Worm (Caenorhabditis elegans) whole organism, young adult: ENCODE data around the gene panl-3.

Source experiments
- B0019.2 ChIP-seq: fragments of 200-800 bp; sonication (Bioruptor generic); conservative IDR thresholded peaks from 2 replicates; pipeline ENCODE4 v1.3.6; 2022; ENCODE audit warnings: missing genetic modification reagents, missing genetic modification characterization, missing compliant biosample characterization
- F23B12.7 ChIP-seq: sonication (generic microtip); optimal IDR thresholded peaks from 2 replicates; lab custom pipeline; 2017; ENCODE audit warnings: missing genetic modification characterization, mild to moderate bottlenecking, missing compliant biosample characterization, antibody characterized with exemption, moderate library complexity; ENCODE audit not compliant: insufficient read depth
- F33H1.4 ChIP-seq: fragments of 200-800 bp; sonication (Bioruptor generic); IDR thresholded peaks from 2 replicates; pipeline ENCODE4 v1.3.6; 2022; ENCODE audit warnings: missing genetic modification reagents, missing genetic modification characterization, missing compliant biosample characterization
- F39B2.1 ChIP-seq: fragments of 200-800 bp; sonication (Bioruptor generic); IDR thresholded peaks from 2 replicates; pipeline ENCODE4 v1.3.6; 2022; ENCODE audit warnings: missing genetic modification reagents, missing genetic modification characterization, missing compliant biosample characterization
- F49E8.2 ChIP-seq: sonication (generic microtip); optimal IDR thresholded peaks from 3 replicates; lab custom pipeline; 2017; ENCODE audit warnings: missing genetic modification characterization, mild to moderate bottlenecking, missing compliant biosample characterization, antibody characterized with exemption, moderate library complexity; ENCODE audit not compliant: insufficient read depth
- F57A8.1 ChIP-seq: fragments of 200-800 bp; sonication (Bioruptor generic); optimal IDR thresholded peaks from 2 replicates; lab custom pipeline; 2018; ENCODE audit warnings: mild to moderate bottlenecking, missing genetic modification characterization, moderate library complexity, missing compliant biosample characterization
- K12H6.12 ChIP-seq: fragments of 200-800 bp; sonication (Bioruptor generic); optimal IDR thresholded peaks from 2 replicates; lab custom pipeline; 2018; ENCODE audit warnings: mild to moderate bottlenecking, missing genetic modification characterization, missing compliant biosample characterization
- T07F8.4 ChIP-seq: sonication (generic microtip); optimal IDR thresholded peaks from 2 replicates; lab custom pipeline; 2016; ENCODE audit warnings: mild to moderate bottlenecking, missing genetic modification characterization, moderate library complexity, missing compliant biosample characterization
- Y56A3A.18 ChIP-seq: fragments of 200-800 bp; sonication (Bioruptor generic); IDR thresholded peaks from 2 replicates; pipeline ENCODE4 v1.3.6; 2022; ENCODE audit warnings: missing genetic modification reagents, missing genetic modification characterization, missing compliant biosample characterization
- Y67H2A.10 ChIP-seq: fragments of 200-800 bp; sonication (Bioruptor generic); conservative IDR thresholded peaks from 2 replicates; pipeline ENCODE4 v1.3.6; 2022; ENCODE audit warnings: missing genetic modification reagents, missing genetic modification characterization, missing compliant biosample characterization
- Y79H2A.3 ChIP-seq: fragments of 200-800 bp; sonication (Bioruptor generic); conservative IDR thresholded peaks from 2 replicates; pipeline ENCODE4 v1.3.6; 2022; ENCODE audit warnings: missing genetic modification reagents, missing genetic modification characterization, missing compliant biosample characterization
- ama-1 ChIP-seq, 3 experiments: fragments of 150-350 bp in 1 of 3; sonication (generic microtip) in 2 of 3; optimal IDR thresholded peaks; 2 replicates each; lab custom pipeline; 2014 to 2018; ENCODE audit warnings: missing biosample characterization in 2 of 3, missing genetic modification characterization in 2 of 3, missing genetic modification reagents in 2 of 3
- aptf-3 ChIP-seq: fragments of 200-800 bp; sonication (Bioruptor generic); IDR thresholded peaks from 2 replicates; pipeline ENCODE4 v1.3.6; 2022; ENCODE audit warnings: missing genetic modification characterization, missing compliant biosample characterization
- attf-6 ChIP-seq: fragments of 200-800 bp; sonication (Bioruptor generic); IDR thresholded peaks from 2 replicates; pipeline ENCODE4 v1.3.6; 2022; ENCODE audit warnings: missing genetic modification reagents, missing genetic modification characterization, missing compliant biosample characterization
- bed-1 ChIP-seq: fragments of 200-800 bp; sonication (Bioruptor generic); IDR thresholded peaks from 2 replicates; pipeline ENCODE4 v1.3.6; 2022; ENCODE audit warnings: missing genetic modification reagents, missing genetic modification characterization, missing compliant biosample characterization
- ccch-3 ChIP-seq: fragments of 200-800 bp; sonication (Bioruptor generic); optimal IDR thresholded peaks from 2 replicates; lab custom pipeline; 2018; ENCODE audit warnings: mild to moderate bottlenecking, missing genetic modification characterization, missing compliant biosample characterization
- cebp-1 ChIP-seq, 2 experiments: fragments of 200-800 bp in 1 of 2; sonication (Bioruptor generic) in 1 of 2; sonication (generic microtip) in 1 of 2; IDR thresholded peaks in 1 of 2; optimal IDR thresholded peaks in 1 of 2; 2 replicates each; pipeline versions ENCODE4 v1.3.6 to Lab custom; 2017 to 2022; ENCODE audit warnings: missing compliant biosample characterization in 2 of 2, missing genetic modification characterization in 2 of 2, mild to moderate bottlenecking in 1 of 2, missing genetic modification reagents in 1 of 2, moderate library complexity in 1 of 2
- ceh-91 ChIP-seq: fragments of 200-800 bp; sonication (Bioruptor generic); IDR thresholded peaks from 2 replicates; pipeline ENCODE4 v1.3.6; 2022; ENCODE audit warnings: missing genetic modification reagents, missing genetic modification characterization, missing compliant biosample characterization
- die-1 ChIP-seq: sonication (generic microtip); optimal IDR thresholded peaks from 2 replicates; lab custom pipeline; 2016; ENCODE audit warnings: missing genotype, mild to moderate bottlenecking, missing genetic modification characterization, missing compliant biosample characterization
- dox-1 ChIP-seq: fragments of 200-800 bp; sonication (Bioruptor generic); IDR thresholded peaks from 2 replicates; pipeline ENCODE4 v1.3.6; 2022; ENCODE audit warnings: missing genetic modification reagents, missing genetic modification characterization, missing compliant biosample characterization
- egl-44 ChIP-seq: fragments of 200-800 bp; sonication (Bioruptor generic); IDR thresholded peaks from 2 replicates; pipeline ENCODE4 v1.3.6; 2022; ENCODE audit warnings: missing genetic modification reagents, missing genetic modification characterization, missing compliant biosample characterization
- fkh-3 ChIP-seq: sonication (generic microtip); optimal IDR thresholded peaks from 2 replicates; lab custom pipeline; 2016; ENCODE audit warnings: mild to moderate bottlenecking, missing genetic modification characterization, missing compliant biosample characterization
- gei-17 ChIP-seq: fragments of 200-800 bp; sonication (Bioruptor generic); optimal IDR thresholded peaks from 2 replicates; lab custom pipeline; 2018; ENCODE audit warnings: mild to moderate bottlenecking, missing genetic modification characterization, missing compliant biosample characterization
- hmg-1.2 ChIP-seq: fragments of 200-800 bp; sonication (Bioruptor generic); IDR thresholded peaks from 2 replicates; pipeline ENCODE4 v1.3.6; 2022; ENCODE audit warnings: missing genetic modification reagents, missing genetic modification characterization, missing compliant biosample characterization
- lag-1 ChIP-seq: fragments of 200-800 bp; sonication (Bioruptor generic); IDR thresholded peaks from 2 replicates; pipeline ENCODE4 v1.3.6; 2022; ENCODE audit warnings: missing genetic modification reagents, missing genetic modification characterization, missing compliant biosample characterization
- lin-35 ChIP-seq, 3 experiments: fragments of 150-350 bp in 2 of 3; sonication (generic microtip) in 1 of 3; optimal IDR thresholded peaks; 2 replicates each; lab custom pipeline; 2014 to 2018; ENCODE audit warnings: missing biosample characterization in 3 of 3, missing genetic modification characterization in 3 of 3, missing genetic modification reagents in 3 of 3
- lin-54 ChIP-seq: fragments of 200-800 bp; sonication (Bioruptor generic); optimal IDR thresholded peaks from 2 replicates; lab custom pipeline; 2018; ENCODE audit warnings: mild to moderate bottlenecking, missing genetic modification characterization, missing compliant biosample characterization
- lir-1 ChIP-seq: fragments of 200-800 bp; sonication (Bioruptor generic); conservative IDR thresholded peaks from 2 replicates; pipeline ENCODE4 v1.3.6; 2022; ENCODE audit warnings: missing genetic modification reagents, missing genetic modification characterization, missing compliant biosample characterization
- lsl-1 ChIP-seq: fragments of 200-800 bp; sonication (Bioruptor generic); optimal IDR thresholded peaks from 2 replicates; lab custom pipeline; 2018; ENCODE audit warnings: mild to moderate bottlenecking, missing genetic modification characterization, moderate library complexity, missing compliant biosample characterization
- madf-6 ChIP-seq: fragments of 200-800 bp; sonication (Bioruptor generic); IDR thresholded peaks from 2 replicates; pipeline ENCODE4 v1.3.6; 2022; ENCODE audit warnings: missing genetic modification reagents, missing genetic modification characterization, missing compliant biosample characterization
- mes-4 ChIP-seq: sonication (generic microtip); optimal IDR thresholded peaks from 2 replicates; lab custom pipeline; 2016; ENCODE audit warnings: missing genotype, missing genetic modification characterization, missing compliant biosample characterization
- nfya-1 ChIP-seq: sonication (generic microtip); optimal IDR thresholded peaks from 2 replicates; lab custom pipeline; 2017; ENCODE audit warnings: antibody characterized with exemption, missing compliant biosample characterization, missing genetic modification characterization, borderline replicate concordance; ENCODE audit not compliant: insufficient read depth
- nfyb-1 ChIP-seq: fragments of 200-800 bp; sonication (Bioruptor generic); IDR thresholded peaks from 2 replicates; pipeline ENCODE4 v1.3.6; 2022; ENCODE audit warnings: missing genetic modification reagents, missing genetic modification characterization, missing compliant biosample characterization
- nhr-80 ChIP-seq: sonication (generic microtip); optimal IDR thresholded peaks from 2 replicates; lab custom pipeline; 2016; ENCODE audit warnings: missing genetic modification characterization, missing compliant biosample characterization
- pbrm-1 ChIP-seq: fragments of 200-800 bp; sonication (Bioruptor generic); IDR thresholded peaks from 2 replicates; pipeline ENCODE4 v1.3.6; 2022; ENCODE audit warnings: missing genetic modification reagents, missing genetic modification characterization, missing compliant biosample characterization
- pha-4 ChIP-seq: fragments of 150-350 bp; sonication (generic microtip); optimal IDR thresholded peaks from 2 replicates; lab custom pipeline; 2014; ENCODE audit warnings: missing biosample characterization, missing genetic modification reagents, missing genetic modification characterization
- rcor-1 ChIP-seq: fragments of 200-800 bp; sonication (Bioruptor generic); IDR thresholded peaks from 2 replicates; pipeline ENCODE4 v1.3.6; 2022; ENCODE audit warnings: missing genetic modification reagents, missing genetic modification characterization, missing compliant biosample characterization
- rec-8 ChIP-seq, 2 experiments: sonication (generic microtip); optimal IDR thresholded peaks; 2 replicates each; lab custom pipeline; 2016; ENCODE audit warnings: mild to moderate bottlenecking in 2 of 2, missing genetic modification characterization in 2 of 2, missing genetic modification reagents in 2 of 2, missing genotype in 2 of 2, missing biosample characterization in 1 of 2, missing compliant biosample characterization in 1 of 2, moderate library complexity in 1 of 2
- repo-1 ChIP-seq: sonication (generic microtip); optimal IDR thresholded peaks from 2 replicates; lab custom pipeline; 2017; ENCODE audit warnings: mild to moderate bottlenecking, missing genetic modification characterization, missing compliant biosample characterization
- tbp1 ChIP-seq: fragments of 200-800 bp; sonication (Bioruptor generic); optimal IDR thresholded peaks from 2 replicates; lab custom pipeline; 2018; ENCODE audit warnings: mild to moderate bottlenecking, missing genetic modification characterization, missing compliant biosample characterization
- tbx-9 ChIP-seq: sonication (generic microtip); optimal IDR thresholded peaks from 2 replicates; lab custom pipeline; 2016; ENCODE audit warnings: borderline replicate concordance, missing genetic modification characterization, inconsistent platforms, missing compliant biosample characterization
- unc-130 ChIP-seq: sonication (generic microtip); optimal IDR thresholded peaks from 2 replicates; lab custom pipeline; 2016; ENCODE audit warnings: missing genetic modification reagents, missing genetic modification characterization, missing compliant biosample characterization
- ztf-3 ChIP-seq: fragments of 200-800 bp; sonication (Bioruptor generic); optimal IDR thresholded peaks from 2 replicates; lab custom pipeline; 2018; ENCODE audit warnings: mild to moderate bottlenecking, missing genetic modification characterization, missing compliant biosample characterization

The panl-3 gene

ce11 chrIII:9826005-9826404 is 7.1 kb downstream of the panl-3 start (continued):
- TF ChIP-seq cebp-1 (GFP tag; IDR thresholded peaks at IDR 0.05; lab: Robert Waterston, UW) (peak; percentile 66), cebp-1 (tag; optimal IDR thresholded peaks at IDR 0.05; lab: Kevin White, UChicago) (peak; percentile 61), attf-6 (GFP tag; lab: Robert Waterston, UW) (no peak), egl-44 (GFP tag; lab: Robert Waterston, UW) (no peak), ceh-91 (no peak), F57A8.1 (GFP tag; lab: Kevin White, UChicago) (no peak), lag-1 (GFP tag; lab: Robert Waterston, UW) (no peak), tbp1 (peak; percentile 56), F39B2.1 (GFP tag; lab: Robert Waterston, UW) (no peak), pha-4 (no peak), ama-1 (optimal IDR thresholded peaks at IDR 0.05; lab: Kevin White, UChicago) (peak; percentile 79), ama-1 (GFP tag; optimal IDR thresholded peaks at IDR 0.05; lab: Kevin White, UChicago) (no peak), B0019.2 (no peak), Y79H2A.3 (GFP tag; lab: Robert Waterston, UW) (no peak), ztf-3 (GFP tag; lab: Kevin White, UChicago) (no peak)

- TF ChIP-seq bed-1: no peak
- TF ChIP-seq repo-1 (tag; lab: Kevin White, UChicago): no peak
- peak; percentile 56 for TF ChIP-seq pbrm-1 (GFP tag; lab: Robert Waterston, UW)
- peak; percentile 50; the same call in 1 of the 2 replicates for TF ChIP-seq rcor-1 (GFP tag; lab: Robert Waterston, UW)
- TF ChIP-seq hmg-1.2: peak; percentile 44; the same call in 1 of the 2 replicates
- peak; percentile 59 for TF ChIP-seq K12H6.12
- peak; percentile 29; the same call in 1 of the 2 replicates for TF ChIP-seq madf-6
- no peak for TF ChIP-seq die-1 (tag; lab: Kevin White, UChicago)
- peak; percentile 53 for TF ChIP-seq ceh-91
- TF ChIP-seq F39B2.1 (GFP tag; lab: Robert Waterston, UW): 0 out of 2 replicates have a peak, but pooled peaks have one; percentile 31
- no peak for TF ChIP-seq aptf-3
- no peak for TF ChIP-seq lin-35 (GFP tag; optimal IDR thresholded peaks at IDR 0.05; lab: Kevin White, UChicago)
- TF ChIP-seq T07F8.4 (tag; lab: Kevin White, UChicago): no peak
- no peak for TF ChIP-seq gei-17
- no peak for TF ChIP-seq Y56A3A.18 (GFP tag; lab: Robert Waterston, UW)
- TF ChIP-seq mes-4 (tag; lab: Kevin White, UChicago): no peak
- TF ChIP-seq unc-130: no peak
- TF ChIP-seq cebp-1 (GFP tag; IDR thresholded peaks at IDR 0.05; lab: Robert Waterston, UW): peak; percentile 91
- peak; percentile 89 for TF ChIP-seq cebp-1 (tag; optimal IDR thresholded peaks at IDR 0.05; lab: Kevin White, UChicago)
- no peak for TF ChIP-seq Y67H2A.10 (GFP tag; lab: Robert Waterston, UW)
- TF ChIP-seq fkh-3 (tag; lab: Kevin White, UChicago): no peak
- no peak for TF ChIP-seq ccch-3 (GFP tag; lab: Kevin White, UChicago)
- no peak for TF ChIP-seq tbx-9 (tag; lab: Kevin White, UChicago)
- peak; percentile 49; the same call in 1 of the 2 replicates for TF ChIP-seq nfyb-1 (GFP tag; lab: Robert Waterston, UW)
- no peak for TF ChIP-seq nfya-1 (tag; lab: Kevin White, UChicago)
- peak; percentile 31 for TF ChIP-seq lin-54 (GFP tag; lab: Kevin White, UChicago)
- TF ChIP-seq lsl-1 (GFP tag; lab: Kevin White, UChicago): peak; percentile 83
- peak; percentile 56 for TF ChIP-seq nhr-80 (tag; lab: Kevin White, UChicago)
- TF ChIP-seq dox-1 (GFP tag; lab: Robert Waterston, UW): 0 out of 2 replicates have a peak, but pooled peaks have one; percentile 20
- peak; percentile 66 for TF ChIP-seq F33H1.4 (GFP tag; lab: Robert Waterston, UW)
- peak; percentile 73 for TF ChIP-seq F23B12.7 (tag; lab: Kevin White, UChicago)
- TF ChIP-seq rec-8 (tag; optimal IDR thresholded peaks at IDR 0.05; lab: Kevin White, UChicago): no peak
- no peak for TF ChIP-seq lir-1 (GFP tag; lab: Robert Waterston, UW)
- peak; percentile 8 for TF ChIP-seq F49E8.2 (tag; lab: Kevin White, UChicago)
Observed at ce11 chrIII:9827163-9827951, 8.5 kb downstream of the panl-3 start, which contains the start of the genes ZK632.10 and ZK632.11. ZK632.10 (minus strand) TSS chrIII:9827722. ZK632.11 (plus strand) TSS chrIII:9827915.
